Fruit fly (Drosophila melanogaster): ENCODE data around the gene Rint1.

Rint1 gene

DNA sequence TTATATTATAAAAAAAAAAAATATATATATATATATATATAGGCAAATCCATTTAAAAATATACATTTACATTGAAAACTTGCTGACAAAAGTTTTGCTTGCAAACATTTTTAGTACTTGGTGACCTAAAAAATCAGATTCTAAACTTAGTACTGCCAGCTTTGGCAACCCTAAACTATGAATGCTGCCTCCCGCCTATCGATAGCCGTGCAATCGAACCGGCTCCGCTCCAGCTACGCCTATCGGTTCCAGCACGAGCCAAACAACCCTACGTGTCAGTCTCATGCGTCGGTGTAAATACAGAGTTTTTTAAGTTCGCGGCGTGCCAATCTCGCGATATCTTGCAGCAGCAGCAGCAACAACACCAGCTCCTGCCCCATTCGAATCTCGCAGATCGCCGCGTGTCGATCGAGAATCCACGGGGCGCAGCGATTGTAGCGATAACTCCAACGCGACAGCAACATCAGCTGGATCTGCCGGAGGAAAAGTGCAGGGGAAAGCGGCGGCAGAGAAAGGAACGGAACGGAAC lies 37.0 kb downstream of the Rint1 start, which contains the start of gene Sec63 (continued):
- TF ChIP-seq ato (GFP tag; IDR thresholded peaks at IDR 0.05; ENCODE audit: partially characterized antibody) (peak; percentile 54; the same call in 1 of the 2 replicates), CG2116 (GFP tag; optimal IDR thresholded peaks at IDR 0.05) (peak; percentile 78), CG12942 (GFP tag; optimal IDR thresholded peaks at IDR 0.05) (peak; percentile 13), gcm2 (GFP tag; optimal IDR thresholded peaks at IDR 0.05) (no peak), inv (GFP tag; IDR thresholded peaks at IDR 0.05; ENCODE audit: partially characterized antibody) (peak; percentile 75), Side (GFP tag; optimal IDR thresholded peaks at IDR 0.05) (no peak), Meics (GFP tag; optimal IDR thresholded peaks at IDR 0.05) (peak; percentile 69), ssp (GFP tag; IDR thresholded peaks at IDR 0.05) (0 out of 2 replicates have a peak, but pooled peaks have one; percentile 30), en (GFP tag; optimal IDR thresholded peaks at IDR 0.05) (no peak), CG2129 (GFP tag; IDR thresholded peaks at IDR 0.05; ENCODE audit: partially characterized antibody) (peak; percentile 69), chn (GFP tag; optimal IDR thresholded peaks at IDR 0.05) (peak; percentile 57), gt (GFP tag; IDR thresholded peaks at IDR 0.05) (no peak), bbx (GFP tag; IDR thresholded peaks at IDR 0.05; ENCODE audit: partially characterized antibody) (peak; percentile 97), CG1603 (tag; optimal IDR thresholded peaks at IDR 0.05) (peak; percentile 54), croc (GFP tag; conservative IDR thresholded peaks at IDR 0.05) (no peak), CG14050 (GFP tag; IDR thresholded peaks at IDR 0.05) (peak; percentile 54; the same call in 2 of the 3 replicates), CG13424 (tag; optimal IDR thresholded peaks at IDR 0.05) (peak; percentile 68), ap (GFP tag; IDR thresholded peaks at IDR 0.05) (peak; percentile 49; the same call in 1 of the 2 replicates), sens (GFP tag) (peak; percentile 83), ttk (GFP tag; IDR thresholded peaks at IDR 0.05) (0 out of 2 replicates have a peak, but pooled peaks have one; percentile 29), CG17912 (GFP tag; optimal IDR thresholded peaks at IDR 0.05) (peak; percentile 28), caup (GFP tag; optimal IDR thresholded peaks at IDR 0.05; ENCODE audit: severe bottlenecking) (peak; percentile 27), pfk (GFP tag; optimal IDR thresholded peaks at IDR 0.05) (peak; percentile 93), CG6791 (GFP tag; IDR thresholded peaks at IDR 0.05; ENCODE audit: partially characterized antibody) (peak; percentile 91), gro (GFP tag; optimal IDR thresholded peaks at IDR 0.05) (peak; percentile 76), MESR4 (GFP tag; optimal IDR thresholded peaks at IDR 0.05) (peak; percentile 83), CG6689 (GFP tag; IDR thresholded peaks at IDR 0.05) (peak; percentile 79), CG4820 (GFP tag; optimal IDR thresholded peaks at IDR 0.05) (peak; percentile 21), D19B (GFP tag; optimal IDR thresholded peaks at IDR 0.05) (no peak), HLH4C (GFP tag; IDR thresholded peaks at IDR 0.05; ENCODE audit: partially characterized antibody) (peak; percentile 89), CG7928 (GFP tag; optimal IDR thresholded peaks at IDR 0.05) (no peak), org-1 (GFP tag; optimal IDR thresholded peaks at IDR 0.05) (no peak), CG2678 (tag; optimal IDR thresholded peaks at IDR 0.05) (peak; percentile 63), dm (GFP tag; optimal IDR thresholded peaks at IDR 0.05) (peak; percentile 72), CG15479 (GFP tag; optimal IDR thresholded peaks at IDR 0.05) (no peak), CG18619 (GFP tag; optimal IDR thresholded peaks at IDR 0.05) (peak; percentile 35), CG12659 (GFP tag; optimal IDR thresholded peaks at IDR 0.05) (peak; percentile 76), NC2β (GFP tag; optimal IDR thresholded peaks at IDR 0.05) (no peak), gcm (GFP tag; optimal IDR thresholded peaks at IDR 0.05) (peak; percentile 3), gem (tag; optimal IDR thresholded peaks at IDR 0.05) (peak; percentile 71), ken (GFP tag; IDR thresholded peaks at IDR 0.05) (peak; percentile 48; the same call in 1 of the 3 replicates), Sox100B (GFP tag; optimal IDR thresholded peaks at IDR 0.05) (peak; percentile 34), Ptx1 (GFP tag; IDR thresholded peaks at IDR 0.05) (peak; percentile 59), CG12219 (GFP tag; optimal IDR thresholded peaks at IDR 0.05) (no peak), Dp (GFP tag; optimal IDR thresholded peaks at IDR 0.05) (peak; percentile 43), HmgZ (tag; optimal IDR thresholded peaks at IDR 0.05) (peak; percentile 8), CG14710 (tag; optimal IDR thresholded peaks at IDR 0.05) (no peak), tx (GFP tag; optimal IDR thresholded peaks at IDR 0.05) (no peak), CG15073 (GFP tag; optimal IDR thresholded peaks at IDR 0.05) (no peak)

Data from whole organism, embryonic.